Fruit fly (Drosophila melanogaster) whole organism, embryonic: Measurements from ENCODE around the gene Moca-cyp.

Experiments
- Antp ChIP-seq: fragments of 200-800 bp; sonication (Bioruptor generic); optimal IDR thresholded peaks from 3 replicates; lab custom pipeline; 2016; ENCODE audit warnings: missing biosample characterization, missing genetic modification characterization
- B-H2 ChIP-seq: fragments of 200-800 bp; sonication (Bioruptor generic); optimal IDR thresholded peaks from 2 replicates; lab custom pipeline; 2018; ENCODE audit warnings: missing biosample characterization, mild to moderate bottlenecking, missing genetic modification characterization
- Bdp1 ChIP-seq: fragments of 200-800 bp; sonication (Bioruptor generic); optimal IDR thresholded peaks from 3 replicates; lab custom pipeline; 2016; ENCODE audit warnings: missing biosample characterization, missing genetic modification characterization
- Bgb ChIP-seq: fragments of 200-800 bp; sonication (Bioruptor generic); IDR thresholded peaks from 2 replicates; pipeline ENCODE4 v1.3.6; 2022; ENCODE audit warnings: missing biosample characterization, missing genetic modification characterization; ENCODE audit not compliant: partially characterized antibody
- Blimp-1 ChIP-seq: fragments of 200-800 bp; sonication (Bioruptor generic); optimal IDR thresholded peaks from 3 replicates; lab custom pipeline; 2018; ENCODE audit warnings: missing biosample characterization, missing genetic modification characterization, mild to moderate bottlenecking, moderate library complexity, missing genetic modification reagents
- CG11085 ChIP-seq: fragments of 200-800 bp; sonication (Bioruptor generic); IDR thresholded peaks from 2 replicates; pipeline ENCODE4 v1.3.6; 2022; ENCODE audit warnings: missing biosample characterization, missing genetic modification characterization
- CG12071 ChIP-seq: fragments of 200-800 bp; sonication (Bioruptor generic); optimal IDR thresholded peaks from 3 replicates; lab custom pipeline; 2018; ENCODE audit warnings: missing biosample characterization, mild to moderate bottlenecking, missing genetic modification characterization
- CG12236 ChIP-seq: fragments of 200-800 bp; sonication (Bioruptor generic); optimal IDR thresholded peaks from 2 replicates; lab custom pipeline; 2016; ENCODE audit warnings: missing biosample characterization, missing genetic modification characterization
- CG12391 ChIP-seq: fragments of 200-800 bp; sonication (Bioruptor generic); optimal IDR thresholded peaks from 3 replicates; lab custom pipeline; 2018; ENCODE audit warnings: missing biosample characterization, mild to moderate bottlenecking, missing genetic modification characterization, moderate library complexity
- CG13775 ChIP-seq: fragments of 200-800 bp; sonication (Bioruptor generic); optimal IDR thresholded peaks from 3 replicates; lab custom pipeline; 2017; ENCODE audit warnings: missing biosample characterization, mild to moderate bottlenecking, missing genetic modification characterization
- CG14860 ChIP-seq: fragments of 200-800 bp; sonication (Bioruptor generic); IDR thresholded peaks from 3 replicates; pipeline ENCODE4 v1.3.6; 2022; ENCODE audit warnings: missing biosample characterization, missing genetic modification characterization; ENCODE audit not compliant: partially characterized antibody
- CG1792 ChIP-seq: fragments of 200-800 bp; sonication (Bioruptor generic); optimal IDR thresholded peaks from 2 replicates; lab custom pipeline; 2016; ENCODE audit warnings: missing biosample characterization, missing genetic modification characterization
- CG2199 ChIP-seq: fragments of 200-800 bp; sonication (Bioruptor generic); IDR thresholded peaks from 3 replicates; pipeline ENCODE4 v1.3.6; 2022; ENCODE audit warnings: missing biosample characterization, missing genetic modification characterization
- CG3407 ChIP-seq: fragments of 200-800 bp; sonication (Bioruptor generic); optimal IDR thresholded peaks from 2 replicates; lab custom pipeline; 2018; ENCODE audit warnings: missing biosample characterization, mild to moderate bottlenecking, missing genetic modification characterization
- CG3838 ChIP-seq: fragments of 200-800 bp; sonication (Bioruptor generic); optimal IDR thresholded peaks from 3 replicates; lab custom pipeline; 2016; ENCODE audit warnings: missing biosample characterization, missing genetic modification characterization
- CG6765 ChIP-seq: fragments of 200-800 bp; sonication (Bioruptor generic); optimal IDR thresholded peaks from 3 replicates; lab custom pipeline; 2017; ENCODE audit warnings: missing biosample characterization, mild to moderate bottlenecking, missing genetic modification characterization
- CG6791 ChIP-seq: fragments of 200-800 bp; sonication (Bioruptor generic); IDR thresholded peaks from 3 replicates; pipeline ENCODE4 v1.3.6; 2022; ENCODE audit warnings: missing biosample characterization, missing genetic modification characterization; ENCODE audit not compliant: partially characterized antibody
- CG7786 ChIP-seq: fragments of 200-800 bp; sonication (Bioruptor generic); optimal IDR thresholded peaks from 2 replicates; lab custom pipeline; 2016; ENCODE audit warnings: missing biosample characterization, missing genetic modification characterization
- CG8478 ChIP-seq: fragments of >200 bp; optimal IDR thresholded peaks from 2 replicates; lab custom pipeline; 2018
- Camta ChIP-seq: fragments of 200-800 bp; sonication (Bioruptor generic); optimal IDR thresholded peaks from 2 replicates; lab custom pipeline; 2016; ENCODE audit warnings: missing biosample characterization, missing genetic modification characterization
- E2f1 ChIP-seq: fragments of 200-800 bp; sonication (Bioruptor generic); IDR thresholded peaks from 2 replicates; pipeline ENCODE4 v1.3.6; 2022; ENCODE audit warnings: missing biosample characterization, missing genetic modification characterization
- Ets65A ChIP-seq: fragments of 200-800 bp; sonication (Bioruptor generic); peaks from one replicate; lab custom pipeline; 2016; ENCODE audit warnings: missing biosample characterization, missing genetic modification characterization
- HLHmδ ChIP-seq: fragments of 200-800 bp; sonication (Bioruptor generic); optimal IDR thresholded peaks from 2 replicates; lab custom pipeline; 2018; ENCODE audit warnings: missing biosample characterization, mild to moderate bottlenecking, missing genetic modification characterization, moderate library complexity
- Kr ChIP-seq: fragments of 200-800 bp; sonication (Bioruptor generic); optimal IDR thresholded peaks from 2 replicates; lab custom pipeline; 2017; ENCODE audit warnings: missing biosample characterization, mild to moderate bottlenecking, missing genetic modification characterization
- Nf-YB ChIP-seq: fragments of 200-800 bp; sonication (Bioruptor generic); optimal IDR thresholded peaks from 3 replicates; lab custom pipeline; 2019; ENCODE audit warnings: missing biosample characterization, mild to moderate bottlenecking, missing genetic modification characterization, moderate library complexity
- Opbp ChIP-seq: fragments of 200-800 bp; sonication (Bioruptor generic); IDR thresholded peaks from 3 replicates; pipeline ENCODE4 v1.3.6; 2022; ENCODE audit warnings: missing biosample characterization, missing genetic modification characterization; ENCODE audit not compliant: partially characterized antibody
- Scr ChIP-seq: fragments of 200-800 bp; sonication (Bioruptor generic); IDR thresholded peaks from 2 replicates; pipeline ENCODE4 v1.3.6; 2022; ENCODE audit warnings: missing biosample characterization, missing genetic modification characterization; ENCODE audit not compliant: partially characterized antibody
- Side ChIP-seq: fragments of 200-800 bp; sonication (Bioruptor generic); optimal IDR thresholded peaks from 2 replicates; lab custom pipeline; 2016; ENCODE audit warnings: missing biosample characterization, missing genetic modification characterization
- Sox100B ChIP-seq: fragments of 200-800 bp; sonication (Bioruptor generic); optimal IDR thresholded peaks from 3 replicates; lab custom pipeline; 2018; ENCODE audit warnings: missing biosample characterization, mild to moderate bottlenecking, missing genetic modification characterization
- Ssrp ChIP-seq: fragments of 200-800 bp; sonication (Bioruptor generic); optimal IDR thresholded peaks from 2 replicates; lab custom pipeline; 2018; ENCODE audit warnings: missing biosample characterization, mild to moderate bottlenecking, missing genetic modification characterization, moderate library complexity
- Xbp1 ChIP-seq: fragments of 200-800 bp; sonication (Bioruptor generic); optimal IDR thresholded peaks from 3 replicates; lab custom pipeline; 2016; ENCODE audit warnings: missing biosample characterization, mild to moderate bottlenecking, missing genetic modification characterization
- Xrp1 ChIP-seq: fragments of 200-800 bp; sonication (Bioruptor generic); IDR thresholded peaks from 2 replicates; pipeline ENCODE4 v1.3.6; 2022; ENCODE audit warnings: missing biosample characterization, missing genetic modification characterization
- caup ChIP-seq: fragments of 200-800 bp; sonication (Bioruptor generic); optimal IDR thresholded peaks from 3 replicates; lab custom pipeline; 2017; ENCODE audit warnings: missing biosample characterization, mild to moderate bottlenecking, missing genetic modification characterization, moderate library complexity; ENCODE audit not compliant: severe bottlenecking
- crol ChIP-seq: fragments of 200-800 bp; sonication (Bioruptor generic); IDR thresholded peaks from 2 replicates; pipeline ENCODE4 v1.3.6; 2022; ENCODE audit warnings: missing biosample characterization, missing genetic modification characterization
- disco-r ChIP-seq: fragments of 200-800 bp; sonication (Bioruptor generic); optimal IDR thresholded peaks from 2 replicates; lab custom pipeline; 2016; ENCODE audit warnings: missing biosample characterization, missing genetic modification characterization
- fu2 ChIP-seq: fragments of 200-800 bp; sonication (Bioruptor generic); optimal IDR thresholded peaks from 2 replicates; lab custom pipeline; 2016; ENCODE audit warnings: missing biosample characterization, missing genetic modification characterization
- gcm2 ChIP-seq: fragments of 200-800 bp; sonication (Bioruptor generic); optimal IDR thresholded peaks from 2 replicates; lab custom pipeline; 2016; ENCODE audit warnings: missing biosample characterization, missing genetic modification characterization
- grau ChIP-seq: fragments of 200-800 bp; optimal IDR thresholded peaks from 3 replicates; lab custom pipeline; 2019; ENCODE audit warnings: missing biosample characterization, mild to moderate bottlenecking, missing genetic modification characterization, moderate library complexity
- ham ChIP-seq: fragments of 200-800 bp; sonication (Bioruptor generic); IDR thresholded peaks from 2 replicates; pipeline ENCODE4 v1.3.6; 2022; ENCODE audit warnings: missing biosample characterization, missing genetic modification characterization
- inv ChIP-seq: fragments of 200-800 bp; sonication (Bioruptor generic); IDR thresholded peaks from 2 replicates; pipeline ENCODE4 v1.3.6; 2022; ENCODE audit warnings: missing biosample characterization, missing genetic modification characterization; ENCODE audit not compliant: partially characterized antibody
- kay ChIP-seq: fragments of 200-800 bp; sonication (Bioruptor generic); optimal IDR thresholded peaks from 2 replicates; lab custom pipeline; 2016; ENCODE audit warnings: missing biosample characterization, missing genetic modification characterization
- oc ChIP-seq: fragments of 200-800 bp; sonication (Bioruptor generic); optimal IDR thresholded peaks from 2 replicates; lab custom pipeline; 2018; ENCODE audit warnings: missing biosample characterization, mild to moderate bottlenecking, missing genetic modification characterization, moderate library complexity
- org-1 ChIP-seq: fragments of 200-800 bp; sonication (Bioruptor generic); optimal IDR thresholded peaks from 2 replicates; lab custom pipeline; 2017; ENCODE audit warnings: missing biosample characterization, missing genetic modification characterization
- otp ChIP-seq: fragments of 200-800 bp; sonication (Bioruptor generic); IDR thresholded peaks from 3 replicates; pipeline ENCODE4, ENCODE4 v1.3.6; 2022; ENCODE audit warnings: missing biosample characterization, missing genetic modification characterization
- psq ChIP-seq: fragments of 200-800 bp; sonication (Bioruptor generic); optimal IDR thresholded peaks from 2 replicates; lab custom pipeline; 2017; ENCODE audit warnings: missing biosample characterization, missing genetic modification characterization
- sc ChIP-seq, 3 experiments: fragments of >200 bp in 2 of 3; fragments of 200-800 bp in 1 of 3; sonication (Bioruptor generic) in 1 of 3; optimal IDR thresholded peaks; 2 replicates in 2 of 3; 3 replicates in 1 of 3; lab custom pipeline; 2017; ENCODE audit warnings: mild to moderate bottlenecking in 1 of 3, missing biosample characterization in 1 of 3, missing genetic modification characterization in 1 of 3, missing genetic modification reagents in 1 of 3
- schlank ChIP-seq: fragments of 200-800 bp; sonication (Bioruptor generic); optimal IDR thresholded peaks from 2 replicates; lab custom pipeline; 2018; ENCODE audit warnings: missing biosample characterization, mild to moderate bottlenecking, missing genetic modification characterization
- sd ChIP-seq: fragments of 200-800 bp; sonication (Bioruptor generic); optimal IDR thresholded peaks from 3 replicates; lab custom pipeline; 2018; ENCODE audit warnings: missing biosample characterization, mild to moderate bottlenecking, missing genetic modification characterization, moderate library complexity
- trem ChIP-seq: fragments of 200-800 bp; optimal IDR thresholded peaks from 3 replicates; lab custom pipeline; 2019; ENCODE audit warnings: missing biosample characterization, mild to moderate bottlenecking, missing genetic modification characterization, moderate library complexity
- vvl ChIP-seq: fragments of 200-800 bp; sonication (Bioruptor generic); IDR thresholded peaks from 2 replicates; pipeline ENCODE4 v1.3.6; 2022; ENCODE audit warnings: missing biosample characterization, missing genetic modification characterization

Moca-cyp gene

dm6 chr3R:28332137-28332671, 7.9 kb upstream of the Moca-cyp start (continued):
- TF ChIP-seq kay (GFP tag; lab: Kevin White, UChicago) (peak; percentile 39), CG7786 (GFP tag; lab: Kevin White, UChicago) (peak; percentile 9), sc (optimal IDR thresholded peaks at IDR 0.05; lab: Kevin White, UChicago) (no peak), sc (GFP tag; optimal IDR thresholded peaks at IDR 0.05; lab: Kevin White, UChicago) (peak; percentile 19), Opbp (GFP tag; lab: Robert Waterston, UW) (no peak), Side (GFP tag; lab: Kevin White, UChicago) (peak; percentile 4), Bgb (GFP tag; lab: Robert Waterston, UW) (no peak; the same call in 1 of the 2 replicates), Nf-YB (GFP tag; lab: Kevin White, UChicago) (peak; percentile 27), Camta (GFP tag; lab: Kevin White, UChicago) (peak; percentile 48), CG1792 (GFP tag; lab: Kevin White, UChicago) (peak; percentile 22), HLHmδ (GFP tag; lab: Kevin White, UChicago) (no peak), CG2199 (GFP tag; lab: Robert Waterston, UW) (no peak), fu2 (GFP tag; lab: Kevin White, UChicago) (peak; percentile 39), crol (GFP tag; lab: Robert Waterston, UW) (peak; percentile 94), CG13775 (GFP tag; lab: Kevin White, UChicago) (peak; percentile 45), CG3407 (GFP tag; lab: Kevin White, UChicago) (peak; percentile 16), Kr (no peak), vvl (peak; percentile 73), Scr (GFP tag; lab: Robert Waterston, UW) (no peak), grau (tag; lab: Kevin White, UChicago) (peak; percentile 93), CG12236 (GFP tag; lab: Kevin White, UChicago) (no peak), CG6765 (peak; percentile 60), org-1 (peak; percentile 56), inv (GFP tag; lab: Robert Waterston, UW) (no peak), B-H2 (GFP tag; lab: Kevin White, UChicago) (no peak), otp (no peak), Bdp1 (no peak), Ssrp (tag; lab: Kevin White, UChicago) (peak; percentile 42), schlank (tag; lab: Kevin White, UChicago) (peak; percentile 3), Xrp1 (GFP tag; lab: Robert Waterston, UW) (no peak), Sox100B (peak; percentile 65), Antp (GFP tag; lab: Kevin White, UChicago) (peak; percentile 66), CG12071 (GFP tag; lab: Kevin White, UChicago) (no peak), gcm2 (no peak), CG3838 (no peak), trem (no peak), Blimp-1 (GFP tag; lab: Kevin White, UChicago) (peak; percentile 32), E2f1 (GFP tag; lab: Robert Waterston, UW) (peak; percentile 55; the same call in 1 of the 2 replicates), Ets65A (GFP tag; lab: Kevin White, UChicago) (peak; percentile 69), disco-r (GFP tag; lab: Kevin White, UChicago) (peak; percentile 24), CG6791 (GFP tag; lab: Robert Waterston, UW) (no peak), psq (GFP tag; lab: Kevin White, UChicago) (peak; percentile 93), CG12391 (peak; percentile 64), Xbp1 (GFP tag; lab: Kevin White, UChicago) (peak; percentile 48), sd (tag; lab: Kevin White, UChicago) (peak; percentile 84), CG11085 (GFP tag; lab: Robert Waterston, UW) (peak; percentile 49; the same call in 1 of the 2 replicates), caup (GFP tag; lab: Kevin White, UChicago) (peak; percentile 73), oc (tag; lab: Kevin White, UChicago) (no peak), CG8478 (lab: Kevin White, UChicago) (no peak), ham (GFP tag; lab: Robert Waterston, UW) (no peak), CG14860 (no peak)
